Worm (Caenorhabditis elegans): Measurements from ENCODE around the gene R06F6.14.

DNA sequence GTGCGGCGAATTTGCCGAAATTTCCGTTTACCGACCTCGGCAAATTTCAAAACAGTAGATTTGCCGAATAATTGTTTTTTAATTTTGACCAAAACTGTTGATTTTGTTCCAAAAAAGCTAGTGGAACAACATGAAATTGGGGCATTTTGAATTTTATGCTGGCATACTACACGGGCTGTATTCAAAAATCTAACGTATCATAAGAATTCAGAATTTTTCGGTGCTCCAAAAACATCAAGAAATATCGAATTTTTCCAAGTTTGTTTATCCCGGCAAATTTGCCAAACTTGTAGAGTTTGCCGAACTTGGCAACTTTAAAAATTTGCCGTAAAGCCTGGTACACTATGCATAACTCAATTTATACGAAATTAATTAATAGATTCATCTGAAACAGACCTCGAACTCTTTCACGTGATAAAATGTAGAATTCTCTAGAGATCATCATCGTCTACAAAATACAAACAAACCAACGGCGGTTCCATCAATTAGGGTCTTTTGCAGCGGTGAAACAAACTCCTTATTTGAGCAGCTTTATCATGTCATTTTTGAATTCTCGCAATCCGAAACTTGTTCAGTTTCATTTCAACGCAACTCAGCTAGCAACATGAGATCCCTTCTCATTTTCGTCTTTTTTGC is at the start of gene R06F6.14:
- no peak for TF ChIP-seq tab-1 (GFP tag; IDR thresholded peaks at IDR 0.05)
- TF ChIP-seq klf-2 (GFP tag; conservative IDR thresholded peaks at IDR 0.05), result no peak
- TF ChIP-seq cog-1 (tag; optimal IDR thresholded peaks at IDR 0.05), result no peak
- TF ChIP-seq ztf-23 (GFP tag; IDR thresholded peaks at IDR 0.05), result no peak

Measured in whole organism, midembryonic.